Fruit fly (Drosophila melanogaster) whole organism, prepupa: Measurements from ENCODE around the gene CG13721.

Experiments
- Blimp-1 ChIP-seq: fragments of 200-800 bp; sonication (Bioruptor generic); optimal IDR thresholded peaks from 3 replicates; lab custom pipeline; 2017; ENCODE audit warnings: missing biosample characterization, missing genetic modification characterization, mild to moderate bottlenecking, moderate library complexity, missing genetic modification reagents
- CG10631 ChIP-seq: fragments of 200-800 bp; sonication (Bioruptor generic); optimal IDR thresholded peaks from 2 replicates; lab custom pipeline; 2016; ENCODE audit warnings: missing biosample characterization, missing genetic modification characterization
- CG3919 ChIP-seq: fragments of 200-800 bp; sonication (Bioruptor generic); optimal IDR thresholded peaks from 3 replicates; lab custom pipeline; 2016; ENCODE audit warnings: missing biosample characterization, missing genetic modification characterization
- CG6854 ChIP-seq: fragments of 200-800 bp; sonication (Bioruptor generic); optimal IDR thresholded peaks from 2 replicates; lab custom pipeline; 2017; ENCODE audit warnings: missing biosample characterization, mild to moderate bottlenecking, missing genetic modification characterization
- Sox14 ChIP-seq: fragments of 200-800 bp; sonication (Bioruptor generic); optimal IDR thresholded peaks from 3 replicates; lab custom pipeline; 2016; ENCODE audit warnings: missing biosample characterization, missing genetic modification characterization
- achi ChIP-seq: fragments of 200-800 bp; sonication (Bioruptor generic); optimal IDR thresholded peaks from 3 replicates; lab custom pipeline; 2016; ENCODE audit warnings: missing biosample characterization, missing genetic modification characterization
- fd59A ChIP-seq: fragments of 200-800 bp; sonication (Bioruptor generic); optimal IDR thresholded peaks from 2 replicates; lab custom pipeline; 2017; ENCODE audit warnings: missing biosample characterization, mild to moderate bottlenecking, missing genetic modification characterization, missing genetic modification reagents

DNA sequence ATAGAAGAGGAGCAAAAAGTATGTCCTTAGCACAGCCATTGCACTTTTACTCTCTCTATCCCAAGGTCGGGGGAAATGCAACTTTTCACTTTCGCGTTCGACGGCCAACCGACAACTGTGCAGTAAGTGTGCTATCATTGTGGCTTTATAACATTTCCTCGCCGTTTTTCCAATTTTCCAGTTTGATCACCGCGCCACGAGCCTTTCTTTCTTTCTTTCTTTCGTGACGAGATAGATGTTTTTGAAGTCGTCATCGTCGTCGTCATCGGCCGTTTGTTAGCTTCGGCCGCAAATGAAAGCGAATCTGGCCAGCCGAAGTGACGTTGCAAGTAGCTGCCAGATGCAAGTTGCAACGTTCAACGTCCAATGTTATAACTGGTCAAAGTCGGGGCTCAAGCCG, 2.8 kb upstream of the CG13721 start, which contains the start of gene CG13720:
- no peak for TF ChIP-seq fd59A (GFP tag; lab: Kevin White, UChicago)
- TF ChIP-seq achi (GFP tag; lab: Kevin White, UChicago): no peak
- no peak for TF ChIP-seq CG3919 (GFP tag; lab: Kevin White, UChicago)
- no peak for TF ChIP-seq CG6854 (GFP tag; lab: Kevin White, UChicago)
- TF ChIP-seq Sox14 (GFP tag; lab: Kevin White, UChicago): no peak
- peak; percentile 39 for TF ChIP-seq Blimp-1 (GFP tag; lab: Kevin White, UChicago)
- TF ChIP-seq CG10631 (GFP tag; lab: Kevin White, UChicago): no peak
